Worm (Caenorhabditis elegans) whole organism, mixed stage, embryonic: ENCODE results near the gene madd-2.

Experiments
- M03D4.4 ChIP-seq: sonication (generic microtip); optimal IDR thresholded peaks from 2 replicates; lab custom pipeline; 2017; ENCODE audit warnings: mild to moderate bottlenecking, missing genetic modification characterization, missing compliant biosample characterization
- blmp-1 ChIP-seq: fragments of 150-350 bp; optimal IDR thresholded peaks from 2 replicates; lab custom pipeline; 2014; ENCODE audit warnings: missing biosample characterization, missing genetic modification characterization
- ceh-39 ChIP-seq: fragments of 150-350 bp; optimal IDR thresholded peaks from 2 replicates; lab custom pipeline; 2014; ENCODE audit warnings: missing biosample characterization, missing genetic modification characterization
- ceh-43 ChIP-seq: fragments of 200-800 bp; sonication (Bioruptor generic); optimal IDR thresholded peaks from 2 replicates; lab custom pipeline; 2018; ENCODE audit warnings: mild to moderate bottlenecking, missing genetic modification characterization, moderate library complexity, missing compliant biosample characterization
- ceh-83 ChIP-seq: fragments of 200-800 bp; sonication (Bioruptor generic); optimal IDR thresholded peaks from 2 replicates; lab custom pipeline; 2018; ENCODE audit warnings: mild to moderate bottlenecking, missing genetic modification characterization, missing compliant biosample characterization
- ces-1 ChIP-seq: fragments of 150-350 bp; optimal IDR thresholded peaks from 2 replicates; lab custom pipeline; 2014; ENCODE audit warnings: missing biosample characterization, missing genetic modification reagents, missing genetic modification characterization
- drap-1 ChIP-seq: fragments of 200-800 bp; sonication (Bioruptor generic); optimal IDR thresholded peaks from 3 replicates; lab custom pipeline; 2018; ENCODE audit warnings: mild to moderate bottlenecking, missing genetic modification characterization, missing compliant biosample characterization
- elt-3 ChIP-seq: fragments of 150-350 bp; optimal IDR thresholded peaks from 2 replicates; lab custom pipeline; 2014; ENCODE audit warnings: missing biosample characterization, missing genetic modification characterization
- flh-1 ChIP-seq: fragments of 200-800 bp; sonication (Bioruptor generic); optimal IDR thresholded peaks from 2 replicates; lab custom pipeline; 2018; ENCODE audit warnings: mild to moderate bottlenecking, missing genetic modification characterization, moderate library complexity, missing compliant biosample characterization
- ham-2 ChIP-seq: fragments of 200-800 bp; sonication (Bioruptor generic); optimal IDR thresholded peaks from 2 replicates; lab custom pipeline; 2018; ENCODE audit warnings: mild to moderate bottlenecking, missing genetic modification characterization, missing compliant biosample characterization
- hlh-1 ChIP-seq: fragments of 150-350 bp; optimal IDR thresholded peaks from 2 replicates; lab custom pipeline; 2014; ENCODE audit warnings: missing biosample characterization, missing genetic modification reagents, missing genetic modification characterization
- lin-13 ChIP-seq: fragments of 150-350 bp; optimal IDR thresholded peaks from 2 replicates; lab custom pipeline; 2014; ENCODE audit warnings: missing biosample characterization, missing genetic modification characterization
- lin-32 ChIP-seq: fragments of 200-800 bp; sonication (Bioruptor generic); optimal IDR thresholded peaks from 2 replicates; lab custom pipeline; 2018; ENCODE audit warnings: mild to moderate bottlenecking, missing genetic modification characterization, missing compliant biosample characterization
- lsy-2 ChIP-seq: fragments of 150-350 bp; optimal IDR thresholded peaks from 2 replicates; lab custom pipeline; 2014; ENCODE audit warnings: missing biosample characterization, missing genetic modification characterization
- mep-1 ChIP-seq: fragments of 150-350 bp; optimal IDR thresholded peaks from 2 replicates; lab custom pipeline; 2017; ENCODE audit warnings: missing biosample characterization, missing genetic modification reagents, missing genetic modification characterization, inconsistent platforms
- mls-2 ChIP-seq: sonication (generic microtip); optimal IDR thresholded peaks from 2 replicates; lab custom pipeline; 2016; ENCODE audit warnings: mild to moderate bottlenecking, missing genetic modification characterization, moderate library complexity, missing compliant biosample characterization
- nhr-237 ChIP-seq: fragments of 150-350 bp; optimal IDR thresholded peaks from 2 replicates; lab custom pipeline; 2014; ENCODE audit warnings: missing biosample characterization, missing genetic modification characterization
- nhr-28 ChIP-seq: fragments of 150-350 bp; optimal IDR thresholded peaks from 2 replicates; lab custom pipeline; 2014; ENCODE audit warnings: missing biosample characterization, missing genetic modification characterization
- nhr-76 ChIP-seq: sonication (generic microtip); optimal IDR thresholded peaks from 2 replicates; lab custom pipeline; 2017; ENCODE audit warnings: missing biosample characterization, missing genetic modification characterization
- pha-4 ChIP-seq: fragments of 150-350 bp; optimal IDR thresholded peaks from 2 replicates; lab custom pipeline; 2018; ENCODE audit warnings: missing biosample characterization, missing genetic modification reagents, missing genetic modification characterization
- snpc-4 ChIP-seq: fragments of 150-350 bp; optimal IDR thresholded peaks from 2 replicates; lab custom pipeline; 2014; ENCODE audit warnings: missing biosample characterization, missing genetic modification characterization
- sptf-1 ChIP-seq: sonication (generic microtip); optimal IDR thresholded peaks from 2 replicates; lab custom pipeline; 2017; ENCODE audit warnings: mild to moderate bottlenecking, missing genetic modification characterization, moderate library complexity, missing compliant biosample characterization
- tbx-8 ChIP-seq: fragments of 200-800 bp; sonication (Bioruptor generic); optimal IDR thresholded peaks from 2 replicates; lab custom pipeline; 2018; ENCODE audit warnings: mild to moderate bottlenecking, missing genetic modification characterization, moderate library complexity, missing compliant biosample characterization
- unc-120 ChIP-seq: sonication (generic microtip); optimal IDR thresholded peaks from 2 replicates; lab custom pipeline; 2017; ENCODE audit warnings: missing genetic modification characterization, missing compliant biosample characterization; ENCODE audit not compliant: poor library complexity, severe bottlenecking
- unc-39 ChIP-seq: fragments of 150-350 bp; optimal IDR thresholded peaks from 2 replicates; lab custom pipeline; 2014; ENCODE audit warnings: missing biosample characterization, missing genetic modification characterization
- unc-62 ChIP-seq: fragments of 150-350 bp; optimal IDR thresholded peaks from 2 replicates; lab custom pipeline; 2014; ENCODE audit warnings: missing biosample characterization, missing genetic modification reagents, missing genetic modification characterization
- zip-8 ChIP-seq: fragments of 150-350 bp; optimal IDR thresholded peaks from 2 replicates; lab custom pipeline; 2014; ENCODE audit warnings: missing biosample characterization, missing genetic modification characterization
- ztf-11 ChIP-seq: fragments of 150-350 bp; optimal IDR thresholded peaks from 2 replicates; lab custom pipeline; 2014; ENCODE audit warnings: missing biosample characterization, missing genetic modification characterization

madd-2 gene

ce11 chrV:1226239-1226638, 9.0 kb downstream of the madd-2 start:
- TF ChIP-seq M03D4.4 (tag; lab: Kevin White, UChicago) (no peak), snpc-4 (no peak), pha-4 (tag; lab: Kevin White, UChicago) (no peak), ceh-39 (tag; lab: Kevin White, UChicago) (no peak), nhr-76 (no peak), ztf-11 (tag; lab: Kevin White, UChicago) (no peak), zip-8 (tag; lab: Kevin White, UChicago) (no peak), nhr-28 (no peak), unc-62 (GFP tag; lab: Kevin White, UChicago) (no peak), ham-2 (GFP tag; lab: Kevin White, UChicago) (no peak), ceh-43 (GFP tag; lab: Kevin White, UChicago) (no peak)

- TF ChIP-seq lin-32 (GFP tag; lab: Kevin White, UChicago): no peak
- TF ChIP-seq hlh-1: no peak
- TF ChIP-seq ces-1 (GFP tag; lab: Kevin White, UChicago): peak; percentile 98
- TF ChIP-seq flh-1 (GFP tag; lab: Kevin White, UChicago): no peak
- TF ChIP-seq snpc-4: no peak
These were observed 11.7 kb downstream of the madd-2 start for ce11 chrV:1223559-1223958.

ce11 chrV:1220509-1220908, 14.7 kb downstream of the madd-2 start, which contains the start of gene Y50D4A.10:
TSS of gene Y50D4A.10 (minus strand) at chrV:1220565.
- TF ChIP-seq zip-8 (tag; lab: Kevin White, UChicago): peak; percentile 84
- no peak for TF ChIP-seq unc-39 (tag; lab: Kevin White, UChicago)

- TF ChIP-seq mls-2 (tag; lab: Kevin White, UChicago) (no peak), nhr-237 (tag; lab: Kevin White, UChicago) (no peak), ztf-11 (tag; lab: Kevin White, UChicago) (no peak), flh-1 (GFP tag; lab: Kevin White, UChicago) (no peak), unc-62 (GFP tag; lab: Kevin White, UChicago) (no peak), blmp-1 (no peak), unc-120 (tag; lab: Kevin White, UChicago) (no peak), lin-32 (GFP tag; lab: Kevin White, UChicago) (no peak), snpc-4 (no peak), M03D4.4 (tag; lab: Kevin White, UChicago) (no peak), mep-1 (no peak), hlh-1 (no peak), nhr-76 (no peak), ceh-83 (no peak), elt-3 (tag; lab: Kevin White, UChicago) (no peak), sptf-1 (tag; lab: Kevin White, UChicago) (no peak), drap-1 (GFP tag; lab: Kevin White, UChicago) (no peak), ceh-43 (GFP tag; lab: Kevin White, UChicago) (no peak), lin-13 (tag; lab: Kevin White, UChicago) (no peak)
These were observed 27.7 kb downstream of the madd-2 start, which contains the start of gene Y50D4A.1 for ce11 chrV:1207589-1207988. TSS of gene Y50D4A.1 (plus strand) at chrV:1207889.

ce11 chrV:1206971-1207370, 28.3 kb downstream of the madd-2 start, which contains the start of gene Y50D4A.5:
TSS of gene Y50D4A.5 (plus strand) at chrV:1207307.
- no peak for TF ChIP-seq drap-1 (GFP tag; lab: Kevin White, UChicago)
- no peak for TF ChIP-seq ztf-11 (tag; lab: Kevin White, UChicago)
- TF ChIP-seq elt-3 (tag; lab: Kevin White, UChicago): no peak
- no peak for TF ChIP-seq tbx-8 (GFP tag; lab: Kevin White, UChicago)
- no peak for TF ChIP-seq pha-4 (tag; lab: Kevin White, UChicago)
- TF ChIP-seq unc-62 (GFP tag; lab: Kevin White, UChicago): no peak
- peak; percentile 64 for TF ChIP-seq ces-1 (GFP tag; lab: Kevin White, UChicago)
- TF ChIP-seq sptf-1 (tag; lab: Kevin White, UChicago): no peak
- TF ChIP-seq mls-2 (tag; lab: Kevin White, UChicago): peak; percentile 11
- no peak for TF ChIP-seq snpc-4

ce11 chrV:1201717-1202116, 33.5 kb downstream of the madd-2 start:
- TF ChIP-seq ceh-83 (no peak), unc-39 (tag; lab: Kevin White, UChicago) (no peak), lsy-2 (tag; lab: Kevin White, UChicago) (no peak), mls-2 (tag; lab: Kevin White, UChicago) (no peak)
